Worm (Caenorhabditis elegans): ENCODE results near the gene ufbp-1.
A peak's percentile ranks its signal among the peaks of the same experiment; 100 is the strongest.

DNA sequence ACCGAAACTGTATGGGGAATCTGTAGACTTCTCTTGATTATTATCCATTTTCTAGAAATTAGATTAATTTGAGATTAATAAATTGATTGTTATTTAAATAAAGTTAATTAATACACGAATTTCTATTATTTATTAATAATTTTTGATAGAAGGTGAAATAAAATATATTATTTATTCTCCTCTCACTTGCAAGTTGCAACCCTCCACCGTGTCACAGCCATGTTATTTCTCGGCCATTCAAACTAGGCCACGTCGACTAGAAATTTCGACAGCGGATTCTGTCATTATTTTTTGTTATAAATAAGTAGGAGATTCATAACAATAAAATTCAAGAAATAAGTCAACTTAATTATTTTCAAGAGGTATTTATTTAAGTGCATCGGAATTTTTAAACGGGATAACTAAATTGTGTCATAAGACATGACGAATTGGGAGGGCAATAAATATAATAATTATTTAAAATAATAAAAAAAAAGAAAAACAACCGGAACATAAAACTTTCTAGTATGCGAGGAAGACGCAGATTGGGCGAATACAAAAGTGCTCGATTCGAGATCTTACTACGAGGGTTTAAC lies at the start of gene ufbp-1:
- no peak for TF ChIP-seq elt-2 (tag; optimal IDR thresholded peaks at IDR 0.05)
- TF ChIP-seq ceh-48 (tag; optimal IDR thresholded peaks at IDR 0.05): no peak
- no peak for TF ChIP-seq hlh-6 (tag; optimal IDR thresholded peaks at IDR 0.05)
- TF ChIP-seq pat-9 (tag; optimal IDR thresholded peaks at IDR 0.05): no peak
- no peak for TF ChIP-seq ceh-24 (tag; optimal IDR thresholded peaks at IDR 0.05)
- no peak for TF ChIP-seq C08G9.2 (tag; optimal IDR thresholded peaks at IDR 0.05)
- TF ChIP-seq pqm-1 (tag; optimal IDR thresholded peaks at IDR 0.05): no peak
- TF ChIP-seq ama-1 (optimal IDR thresholded peaks at IDR 0.05): no peak
- peak; percentile 22 for TF ChIP-seq nfya-1 (tag; optimal IDR thresholded peaks at IDR 0.05)
- TF ChIP-seq rnt-1 (tag; optimal IDR thresholded peaks at IDR 0.05): no peak
